1 fruit fly cellular context compared by ENCODE assay signal in the genomic region with DNA sequence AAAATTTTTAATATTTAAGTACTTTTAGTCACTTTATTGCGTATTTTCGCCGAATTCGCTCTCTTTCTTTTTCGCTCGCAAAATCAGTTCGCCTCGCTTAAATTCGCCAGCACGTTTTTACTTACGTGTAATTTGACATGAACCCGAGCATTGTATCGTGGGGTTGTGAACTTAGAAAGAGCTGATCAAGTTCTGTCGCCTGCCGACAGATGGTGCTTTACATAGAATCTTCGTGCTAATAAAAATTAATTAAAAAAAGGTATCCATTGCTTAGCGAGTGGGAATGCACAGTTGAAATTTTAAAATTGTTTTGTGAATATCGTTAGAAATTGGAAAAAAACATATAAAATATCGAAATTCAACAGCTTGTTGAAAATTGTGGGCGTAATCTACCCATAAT.
A peak's percentile ranks its signal among the peaks of the same experiment; 100 is the strongest.
TF ChIP-seq lines count a peak whose summit lies in the region.

No protein-coding gene starts in this region.

TF ChIP-seq in whole organism, embryonic, 481 proteins besides CTCF, POLR2A, EP300 and RAD21 (continued from another document):
- TF ChIP-seq CG11085 (GFP tag; IDR thresholded peaks at IDR 0.05; lab: Robert Waterston, UW): peak; percentile 52; the same call in 1 of the 2 replicates
- TF ChIP-seq tap (tag; optimal IDR thresholded peaks at IDR 0.05; lab: Kevin White, UChicago): peak; percentile 30
- no peak for TF ChIP-seq gt (GFP tag; IDR thresholded peaks at IDR 0.05; lab: Robert Waterston, UW)
- TF ChIP-seq h (optimal IDR thresholded peaks at IDR 0.05; lab: Kevin White, UChicago): no peak
- no peak for TF ChIP-seq nmo (GFP tag; optimal IDR thresholded peaks at IDR 0.05; lab: Kevin White, UChicago)
- no peak for TF ChIP-seq prd (optimal IDR thresholded peaks at IDR 0.05; lab: Kevin White, UChicago)
- no peak; the same call in 2 of the 3 replicates for TF ChIP-seq prd (GFP tag; IDR thresholded peaks at IDR 0.05; lab: Robert Waterston, UW)
- TF ChIP-seq CG14014 (GFP tag; IDR thresholded peaks at IDR 0.05; lab: Robert Waterston, UW): no peak; the same call in 1 of the 2 replicates
- TF ChIP-seq CG15514 (GFP tag; optimal IDR thresholded peaks at IDR 0.05; lab: Kevin White, UChicago): peak; percentile 64
- TF ChIP-seq zen (tag; optimal IDR thresholded peaks at IDR 0.05; lab: Kevin White, UChicago): peak; percentile 81
- TF ChIP-seq CG1832 (GFP tag; optimal IDR thresholded peaks at IDR 0.05; lab: Kevin White, UChicago): no peak
- TF ChIP-seq CG1647 (GFP tag; optimal IDR thresholded peaks at IDR 0.05; lab: Kevin White, UChicago): peak; percentile 48
- TF ChIP-seq MTF-1 (GFP tag; optimal IDR thresholded peaks at IDR 0.05; lab: Kevin White, UChicago; ENCODE audit: borderline replicate concordance): peak; percentile 10
- no peak for TF ChIP-seq Ravus (GFP tag; IDR thresholded peaks at IDR 0.05; lab: Robert Waterston, UW)
- no peak for TF ChIP-seq Kr (GFP tag; optimal IDR thresholded peaks at IDR 0.05; lab: Kevin White, UChicago)
- TF ChIP-seq hkb (optimal IDR thresholded peaks at IDR 0.05; lab: Kevin White, UChicago): peak; percentile 24
- TF ChIP-seq hkb (GFP tag; IDR thresholded peaks at IDR 0.05; lab: Robert Waterston, UW): peak; percentile 51; the same call in 1 of the 2 replicates
- peak; percentile 62; the same call in 1 of the 2 replicates for TF ChIP-seq CG17328 (GFP tag; IDR thresholded peaks at IDR 0.05; lab: Robert Waterston, UW)
- peak in 1 of 2 experiments; percentile 21 for TF ChIP-seq crp (GFP tag; optimal IDR thresholded peaks at IDR 0.05; lab: Kevin White, UChicago)
- peak in 1 of 2 experiments; percentile 64 for TF ChIP-seq eve (GFP tag; optimal IDR thresholded peaks at IDR 0.05; lab: Kevin White, UChicago)
- peak; percentile 76 for TF ChIP-seq CG3163 (GFP tag; optimal IDR thresholded peaks at IDR 0.05; lab: Kevin White, UChicago)
- no peak for TF ChIP-seq tll (GFP tag; optimal IDR thresholded peaks at IDR 0.05; lab: Kevin White, UChicago)
- peak; percentile 56 for TF ChIP-seq CoRest (tag; optimal IDR thresholded peaks at IDR 0.05; lab: Kevin White, UChicago)
- no peak for TF ChIP-seq Stat92E (GFP tag; optimal IDR thresholded peaks at IDR 0.05; lab: Kevin White, UChicago)
- no peak for TF ChIP-seq CG17612 (GFP tag; IDR thresholded peaks at IDR 0.05; lab: Robert Waterston, UW)
- peak; percentile 55 for TF ChIP-seq CG9876 (GFP tag; optimal IDR thresholded peaks at IDR 0.05; lab: Kevin White, UChicago)
- TF ChIP-seq gsb-n (tag; optimal IDR thresholded peaks at IDR 0.05; lab: Kevin White, UChicago): peak; percentile 5
- TF ChIP-seq Lim3 (GFP tag; IDR thresholded peaks at IDR 0.05; lab: Robert Waterston, UW): no peak
- TF ChIP-seq CG10543 (GFP tag; optimal IDR thresholded peaks at IDR 0.05; lab: Kevin White, UChicago): peak; percentile 14
- TF ChIP-seq CG14050 (GFP tag; IDR thresholded peaks at IDR 0.05; lab: Robert Waterston, UW): 0 out of 3 replicates have a peak, but pooled peaks have one; percentile 42
- TF ChIP-seq Taf1 (GFP tag; IDR thresholded peaks at IDR 0.05; lab: Robert Waterston, UW): no peak
- no peak for TF ChIP-seq CG2889 (GFP tag; IDR thresholded peaks at IDR 0.05; lab: Robert Waterston, UW)
- peak; percentile 75 for TF ChIP-seq Mes4 (GFP tag; optimal IDR thresholded peaks at IDR 0.05; lab: Kevin White, UChicago)
- TF ChIP-seq bowl (GFP tag; IDR thresholded peaks at IDR 0.05; lab: Robert Waterston, UW): no peak; the same call in 1 of the 2 replicates
- peak; percentile 67 for TF ChIP-seq Chrac-16 (GFP tag; optimal IDR thresholded peaks at IDR 0.05; lab: Kevin White, UChicago)
- no peak for TF ChIP-seq crol (GFP tag; IDR thresholded peaks at IDR 0.05; lab: Robert Waterston, UW)
- TF ChIP-seq slou (GFP tag; optimal IDR thresholded peaks at IDR 0.05; lab: Kevin White, UChicago): peak; percentile 34
- TF ChIP-seq Awh (GFP tag; IDR thresholded peaks at IDR 0.05; lab: Robert Waterston, UW): no peak
- peak; percentile 99 for TF ChIP-seq CG14965 (GFP tag; optimal IDR thresholded peaks at IDR 0.05; lab: Kevin White, UChicago; ENCODE audit: borderline replicate concordance)
- TF ChIP-seq pan (optimal IDR thresholded peaks at IDR 0.05; lab: Kevin White, UChicago): no peak
- TF ChIP-seq pan (GFP tag; optimal IDR thresholded peaks at IDR 0.05 in 1 of 2, IDR thresholded peaks at IDR 0.05 in 1 of 2): peak in 1 of 2 experiments; percentile 65
- TF ChIP-seq CG17912 (GFP tag; optimal IDR thresholded peaks at IDR 0.05; lab: Kevin White, UChicago): peak; percentile 36
- no peak for TF ChIP-seq dan (GFP tag; IDR thresholded peaks at IDR 0.05; lab: Robert Waterston, UW)
- peak; percentile 52 for TF ChIP-seq CG9437 (GFP tag; optimal IDR thresholded peaks at IDR 0.05; lab: Kevin White, UChicago)
- TF ChIP-seq gfzf (GFP tag; optimal IDR thresholded peaks at IDR 0.05; lab: Kevin White, UChicago): peak; percentile 7
- no peak; the same call in 2 of the 3 replicates for TF ChIP-seq zfh1 (GFP tag; IDR thresholded peaks at IDR 0.05; lab: Robert Waterston, UW)
- TF ChIP-seq az2 (GFP tag; optimal IDR thresholded peaks at IDR 0.05; lab: Kevin White, UChicago): peak; percentile 78
- TF ChIP-seq pum (GFP tag; optimal IDR thresholded peaks at IDR 0.05; lab: Kevin White, UChicago): peak; percentile 73
- no peak for TF ChIP-seq CG6689 (GFP tag; IDR thresholded peaks at IDR 0.05; lab: Robert Waterston, UW)
TF ChIP-seq in whole organism, embryonic: peak in this region for 255.
